Worm (Caenorhabditis elegans) whole organism, L4/young adult: ENCODE measurements around the gene ddx-15.

Experiments
- W03F9.2 ChIP-seq: fragments of 150-350 bp; optimal IDR thresholded peaks from 2 replicates; lab custom pipeline; 2014; ENCODE audit warnings: missing biosample characterization, missing genetic modification characterization
- dao-5 ChIP-seq: sonication (generic microtip); optimal IDR thresholded peaks from 2 replicates; lab custom pipeline; 2016; ENCODE audit warnings: missing genotype, missing genetic modification characterization, moderate library complexity, missing compliant biosample characterization
- him-1 ChIP-seq: sonication (generic microtip); optimal IDR thresholded peaks from 2 replicates; lab custom pipeline; 2016; ENCODE audit warnings: missing genotype, missing genetic modification reagents, missing genetic modification characterization, missing compliant biosample characterization

Gene ddx-15

DNA sequence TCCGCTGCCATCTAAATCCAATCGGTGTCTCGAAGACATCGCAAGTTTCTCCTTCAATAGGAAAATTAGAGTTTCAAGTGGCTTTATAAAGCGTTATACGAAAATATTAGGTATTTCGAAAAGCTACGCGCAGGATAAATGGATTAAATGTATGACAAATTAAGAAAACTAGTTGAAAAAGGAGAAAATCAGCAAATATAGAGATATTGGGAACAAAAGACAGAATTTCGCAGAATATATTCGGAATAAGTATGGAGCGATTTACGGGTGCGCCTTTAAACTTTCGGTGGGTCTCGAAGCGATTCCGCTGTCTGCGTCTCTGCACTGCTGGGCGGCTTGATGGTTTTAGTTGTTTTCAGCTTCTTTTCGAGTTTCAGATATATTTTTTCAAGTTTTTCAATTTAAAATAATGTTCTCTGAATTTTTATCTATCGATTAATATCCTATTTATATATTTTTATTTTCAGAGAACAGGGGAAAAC, at the start of gene ddx-15, which contains the start of gene ucr-1:
TSS of gene ddx-15 (minus strand) at position 51 of the 482 bp plus-strand sequence.
TSS of gene ucr-1 (plus strand) at position 468 of the 482 bp plus-strand sequence.
- TF ChIP-seq him-1 (tag; lab: Kevin White, UChicago) (no peak), W03F9.2 (tag; lab: Kevin White, UChicago) (peak; percentile 66)

DNA sequence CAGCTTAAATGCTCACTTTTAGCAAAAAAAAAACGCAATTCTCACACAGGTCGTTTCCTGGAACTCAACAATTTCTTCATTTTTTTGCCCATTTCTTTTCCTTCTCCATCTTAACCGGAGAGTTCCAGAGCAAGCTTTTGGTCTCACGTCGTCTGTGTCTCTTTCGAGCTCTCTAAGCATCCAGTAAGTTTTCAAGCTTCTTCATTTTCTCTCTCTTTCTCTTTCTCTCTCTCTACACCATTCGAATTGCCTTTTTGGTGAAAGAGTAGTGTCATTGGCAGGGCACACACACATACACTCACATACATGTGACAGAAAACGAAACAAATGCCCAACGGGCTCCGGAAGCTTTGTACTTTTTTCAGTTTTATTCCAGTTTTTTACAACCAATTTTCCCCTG, 48.4 kb upstream of the ddx-15 start:
- TF ChIP-seq him-1 (tag; lab: Kevin White, UChicago) (no peak), W03F9.2 (tag; lab: Kevin White, UChicago) (no peak), dao-5 (no peak)

- TF ChIP-seq him-1 (tag; lab: Kevin White, UChicago) (no peak), W03F9.2 (tag; lab: Kevin White, UChicago) (no peak)
These were observed 43.7 kb upstream of the ddx-15 start, which contains the start of gene ckk-1 for ce11 chrIII:5635179-5635578. ckk-1 (plus strand) TSS chrIII:5635479.

DNA sequence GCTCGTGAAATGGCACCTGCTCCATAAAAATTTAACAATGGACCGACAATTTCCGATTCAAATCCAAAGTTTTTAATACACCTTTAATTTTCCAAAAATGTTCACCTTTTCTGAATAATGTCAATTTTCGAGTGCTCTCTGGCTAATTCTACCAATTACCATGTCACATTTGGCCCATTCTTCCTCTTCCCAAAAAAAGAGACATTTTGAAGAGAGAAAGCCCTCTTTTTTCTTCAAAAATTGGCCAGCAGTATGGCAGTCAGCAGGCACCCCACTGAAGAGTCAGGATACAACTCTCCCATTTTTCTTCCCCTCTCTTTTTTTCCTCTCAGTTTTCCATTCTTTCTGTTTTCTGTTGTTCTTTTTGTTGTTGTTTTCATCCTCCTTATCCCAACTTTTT, 43.0 kb upstream of the ddx-15 start:
- TF ChIP-seq W03F9.2 (tag; lab: Kevin White, UChicago) (no peak), dao-5 (no peak), him-1 (tag; lab: Kevin White, UChicago) (no peak)

DNA sequence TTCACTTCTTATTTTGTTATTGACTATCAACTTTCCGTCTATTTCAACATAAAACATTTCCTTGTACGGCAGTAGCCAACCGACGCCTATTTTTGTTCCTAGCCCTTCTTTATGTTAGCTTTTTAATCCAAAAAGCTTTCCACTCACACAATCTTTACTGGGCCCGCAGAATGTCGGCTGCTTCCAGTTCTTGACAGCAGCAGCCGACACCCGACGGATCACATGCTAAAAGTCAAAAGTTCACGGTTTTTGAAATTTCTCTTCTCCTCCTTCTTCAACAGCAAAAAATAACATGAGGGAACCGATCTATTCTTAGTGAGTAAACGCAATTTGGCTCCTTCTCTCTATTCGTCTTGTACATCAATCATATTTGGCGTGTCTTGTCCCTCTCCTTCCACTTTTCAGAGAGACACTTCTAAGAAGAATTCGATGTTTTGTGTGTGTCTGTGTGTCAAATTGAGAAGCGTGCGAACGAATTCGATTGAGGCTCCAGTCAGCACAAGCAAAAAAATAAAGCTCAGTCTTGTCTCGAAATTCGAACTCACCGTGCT, 41.0 kb upstream of the ddx-15 start:
- TF ChIP-seq him-1 (tag; lab: Kevin White, UChicago) = no peak
- no peak for TF ChIP-seq W03F9.2 (tag; lab: Kevin White, UChicago)
- no peak for TF ChIP-seq dao-5

- TF ChIP-seq W03F9.2 (tag; lab: Kevin White, UChicago) (no peak), him-1 (tag; lab: Kevin White, UChicago) (no peak), dao-5 (no peak)
These were observed 38.8 kb upstream of the ddx-15 start for ce11 chrIII:5630350-5630749.

DNA sequence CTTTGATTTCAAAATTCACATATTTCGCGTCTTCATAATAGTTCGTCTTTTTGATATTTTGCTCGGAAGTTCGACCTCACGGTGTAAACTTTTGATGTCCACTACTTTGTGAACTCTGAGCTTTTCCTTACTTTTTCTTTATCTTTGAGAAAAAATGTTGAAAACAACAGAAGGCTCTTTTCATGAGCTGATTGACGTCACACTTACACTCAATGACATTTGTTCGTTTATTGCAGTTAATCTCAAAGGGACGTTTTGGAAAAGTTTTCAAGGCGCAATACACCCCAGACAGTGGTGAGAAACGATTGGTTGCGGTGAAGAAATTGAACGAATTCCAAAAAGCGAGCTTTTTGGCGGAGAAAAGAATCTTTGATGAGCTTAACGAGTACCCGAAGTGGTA, 37.7 kb upstream of the ddx-15 start:
- no peak for TF ChIP-seq W03F9.2 (tag; lab: Kevin White, UChicago)
- TF ChIP-seq him-1 (tag; lab: Kevin White, UChicago) = no peak
- TF ChIP-seq dao-5 = no peak

DNA sequence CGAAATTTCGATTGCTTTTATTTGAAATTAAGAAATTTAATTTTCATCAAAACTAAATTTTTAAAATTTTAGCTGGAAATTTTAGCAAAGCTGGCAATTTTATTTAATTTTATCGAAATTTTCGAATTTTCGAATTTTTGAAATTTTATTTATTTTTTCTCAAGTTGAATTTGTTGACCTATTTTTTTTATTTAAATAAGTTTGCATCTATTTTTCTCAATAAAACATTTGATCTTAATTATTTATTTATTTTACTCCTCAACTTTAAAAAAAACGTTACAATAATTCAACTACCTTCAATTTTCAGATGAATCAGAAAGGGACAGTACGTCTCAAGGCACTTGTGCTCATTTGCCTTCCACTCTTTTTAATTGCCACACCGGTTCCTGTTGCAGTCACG, 33.3 kb upstream of the ddx-15 start, which contains the start of gene daf-4:
TSS of gene daf-4 (plus strand) at position 301 of the 400 bp plus-strand sequence.
- TF ChIP-seq him-1 (tag; lab: Kevin White, UChicago) = no peak

DNA sequence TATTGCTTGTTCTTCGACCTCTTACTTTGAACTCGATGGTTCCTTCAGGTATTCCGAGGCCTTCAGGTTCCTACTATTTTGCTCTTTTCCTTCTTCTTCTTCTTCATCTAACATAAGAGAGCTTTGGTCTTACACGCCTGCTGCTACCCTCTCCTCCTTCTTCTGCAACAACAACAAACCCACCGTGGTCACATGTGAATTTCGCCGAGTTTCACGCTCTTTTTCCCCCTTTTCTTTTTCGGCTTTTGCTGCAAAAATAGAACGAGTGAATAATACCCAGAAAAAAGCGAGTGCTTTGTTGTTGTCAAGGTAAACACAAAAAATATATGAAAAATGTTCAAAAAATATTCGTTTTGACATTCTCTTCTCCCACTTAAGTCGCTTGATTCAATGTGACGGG, 31.9 kb upstream of the ddx-15 start:
- TF ChIP-seq dao-5 = no peak
- TF ChIP-seq W03F9.2 (tag; lab: Kevin White, UChicago) = no peak
- no peak for TF ChIP-seq him-1 (tag; lab: Kevin White, UChicago)

ce11 chrIII:5622232-5623009, 30.9 kb upstream of the ddx-15 start:
- no peak for TF ChIP-seq dao-5
- no peak for TF ChIP-seq W03F9.2 (tag; lab: Kevin White, UChicago)

ce11 chrIII:5621236-5621635, 29.7 kb upstream of the ddx-15 start:
- peak; percentile 35 for TF ChIP-seq W03F9.2 (tag; lab: Kevin White, UChicago)
- TF ChIP-seq him-1 (tag; lab: Kevin White, UChicago) = peak; percentile 57
- TF ChIP-seq dao-5 = no peak

- TF ChIP-seq W03F9.2 (tag; lab: Kevin White, UChicago) (no peak), dao-5 (no peak), him-1 (tag; lab: Kevin White, UChicago) (no peak)
These were observed 28.7 kb upstream of the ddx-15 start for ce11 chrIII:5620186-5620585.

- TF ChIP-seq him-1 (tag; lab: Kevin White, UChicago) (no peak), dao-5 (no peak), W03F9.2 (tag; lab: Kevin White, UChicago) (no peak)
These were observed 24.2 kb upstream of the ddx-15 start for ce11 chrIII:5615675-5616074.

ce11 chrIII:5614648-5615047, 23.1 kb upstream of the ddx-15 start, which contains the start of gene basl-1:
basl-1 (plus strand) TSS chrIII:5614948.
- TF ChIP-seq W03F9.2 (tag; lab: Kevin White, UChicago) (no peak), him-1 (tag; lab: Kevin White, UChicago) (no peak), dao-5 (no peak)
